Worm (Caenorhabditis elegans): ENCODE measurements around the gene F09C8.2.
A peak's percentile ranks its signal among the peaks of the same experiment; 100 is the strongest.

The F09C8.2 gene

DNA sequence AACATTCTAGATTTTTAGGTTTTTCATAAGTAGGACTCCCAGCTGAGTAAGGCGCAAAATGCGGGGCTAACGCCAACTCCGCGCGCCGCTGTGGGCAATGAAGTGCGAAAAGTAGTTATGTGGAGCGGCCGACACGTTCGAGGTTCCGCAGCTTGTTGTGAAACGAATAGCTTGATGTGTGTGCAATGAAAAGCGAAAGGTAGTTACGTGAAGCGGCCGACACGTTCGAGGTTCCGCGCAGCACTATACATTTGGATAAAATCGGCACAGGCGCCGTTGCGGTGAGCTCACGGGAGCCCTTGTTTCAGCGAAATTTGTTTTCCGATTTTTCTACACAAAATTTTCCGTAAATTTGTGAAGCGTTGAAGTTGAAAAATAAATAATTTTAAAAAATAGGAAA lies 20.2 kb upstream of the F09C8.2 start:
- TF ChIP-seq nhr-28 (tag; optimal IDR thresholded peaks at IDR 0.05), result no peak
- no peak for TF ChIP-seq daf-12 (tag; optimal IDR thresholded peaks at IDR 0.05)
- no peak for TF ChIP-seq hmg-11 (tag; optimal IDR thresholded peaks at IDR 0.05)
- no peak for TF ChIP-seq nhr-12 (tag; optimal IDR thresholded peaks at IDR 0.05)
- no peak for TF ChIP-seq ceh-16 (tag; optimal IDR thresholded peaks at IDR 0.05)
- no peak for TF ChIP-seq ZK546.5 (tag; optimal IDR thresholded peaks at IDR 0.05)
- no peak for TF ChIP-seq ceh-9 (tag; optimal IDR thresholded peaks at IDR 0.05)
- no peak for TF ChIP-seq aly-2 (tag; optimal IDR thresholded peaks at IDR 0.05)
- TF ChIP-seq tbx-2 (tag; optimal IDR thresholded peaks at IDR 0.05), result no peak
- no peak for TF ChIP-seq unc-62 (GFP tag; optimal IDR thresholded peaks at IDR 0.05)
- TF ChIP-seq sea-2 (GFP tag; optimal IDR thresholded peaks at IDR 0.05), result no peak
- TF ChIP-seq snpc-4 (tag; optimal IDR thresholded peaks at IDR 0.05), result no peak
- no peak for TF ChIP-seq pha-4 (tag; optimal IDR thresholded peaks at IDR 0.05)
- TF ChIP-seq ztf-4 (tag; optimal IDR thresholded peaks at IDR 0.05), result no peak
- no peak for TF ChIP-seq fos-1 (tag; optimal IDR thresholded peaks at IDR 0.05)
- no peak for TF ChIP-seq pqm-1 (tag; optimal IDR thresholded peaks at IDR 0.05)
- TF ChIP-seq ceh-28 (tag; optimal IDR thresholded peaks at IDR 0.05), result no peak

DNA sequence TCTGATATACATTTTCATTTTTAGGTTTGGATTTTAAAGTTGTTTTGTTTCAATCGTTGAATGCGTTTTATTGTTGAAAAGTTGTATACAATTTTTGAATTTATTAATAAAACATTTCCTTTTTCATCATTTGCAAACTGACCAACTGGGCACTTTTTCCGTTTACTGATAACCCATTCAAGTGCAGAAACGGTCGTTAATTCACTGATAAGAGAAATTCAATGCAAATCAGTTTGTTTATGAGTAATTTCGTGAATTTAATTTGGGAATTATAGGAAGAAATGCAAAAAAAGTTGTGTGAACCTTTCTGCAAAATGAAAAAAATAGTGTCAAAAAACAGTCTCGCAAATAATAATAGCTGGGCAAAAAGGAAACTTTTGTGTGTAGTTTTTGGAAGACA lies 19.7 kb upstream of the F09C8.2 start:
- no peak for TF ChIP-seq egl-27 (tag; optimal IDR thresholded peaks at IDR 0.05)
- TF ChIP-seq ZK546.5 (tag; optimal IDR thresholded peaks at IDR 0.05), result no peak
- no peak for TF ChIP-seq lin-39 (tag; optimal IDR thresholded peaks at IDR 0.05)
- peak; percentile 68 for TF ChIP-seq pqm-1 (tag; optimal IDR thresholded peaks at IDR 0.05)
- TF ChIP-seq pha-4 (tag; optimal IDR thresholded peaks at IDR 0.05), result peak; percentile 39
- peak; percentile 73 for TF ChIP-seq elt-2 (tag; optimal IDR thresholded peaks at IDR 0.05)

DNA sequence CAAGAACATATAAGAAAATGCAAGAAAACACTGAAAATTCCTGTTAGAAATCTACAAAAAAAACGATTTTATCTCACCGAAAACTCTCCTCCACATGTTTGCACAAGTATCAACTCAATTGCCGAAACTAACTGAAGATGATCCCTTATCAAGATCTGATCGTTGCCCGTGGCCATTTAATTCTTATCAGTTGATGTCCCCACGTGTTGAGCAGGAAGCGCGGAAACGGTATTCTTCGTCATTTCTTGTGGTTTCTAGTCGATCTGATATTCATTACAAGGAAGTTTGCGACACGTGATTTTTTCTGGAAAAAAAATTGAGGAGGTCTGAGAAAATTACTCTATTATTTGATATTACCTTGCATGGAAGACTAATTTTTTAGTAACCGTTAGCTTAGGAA lies 16.6 kb upstream of the F09C8.2 start, which contains the start of gene F09C8.1:
TSS of gene F09C8.1 (minus strand) at position 123 of the 400 bp plus-strand sequence.
- TF ChIP-seq pqm-1 (tag; optimal IDR thresholded peaks at IDR 0.05) (peak; percentile 64), elt-2 (tag; optimal IDR thresholded peaks at IDR 0.05) (peak; percentile 84), jun-1 (tag; optimal IDR thresholded peaks at IDR 0.05) (peak; percentile 64), nhr-23 (tag; optimal IDR thresholded peaks at IDR 0.05) (no peak), pha-4 (tag; optimal IDR thresholded peaks at IDR 0.05) (peak; percentile 16), snpc-4 (tag; optimal IDR thresholded peaks at IDR 0.05) (no peak), mdl-1 (tag; optimal IDR thresholded peaks at IDR 0.05) (no peak), nhr-77 (tag; optimal IDR thresholded peaks at IDR 0.05) (no peak), egl-5 (tag; optimal IDR thresholded peaks at IDR 0.05) (no peak), nhr-43 (tag; optimal IDR thresholded peaks at IDR 0.05; ENCODE audit: poor library complexity, severe bottlenecking) (no peak)

DNA sequence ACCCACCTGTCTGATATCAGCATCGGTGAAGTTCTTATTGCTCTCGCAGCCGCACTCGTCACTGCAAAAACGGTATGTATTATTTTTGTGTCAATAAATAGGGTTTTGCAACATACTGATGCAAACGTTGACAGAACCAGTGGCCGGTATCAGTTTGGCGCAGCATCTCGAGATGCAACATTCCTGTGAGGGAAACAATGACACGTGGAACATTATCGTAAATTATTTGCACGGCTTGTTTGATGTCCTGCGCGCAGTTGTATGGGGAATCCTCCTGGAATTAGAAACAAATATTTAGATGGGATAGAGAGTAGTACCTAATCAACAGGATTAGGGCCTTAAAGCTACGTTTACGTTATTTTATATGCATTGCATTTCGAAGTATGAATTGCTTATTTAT lies 14.1 kb upstream of the F09C8.2 start:
- TF ChIP-seq mdl-1 (tag; optimal IDR thresholded peaks at IDR 0.05), result peak; percentile 23
- TF ChIP-seq daf-12 (tag; optimal IDR thresholded peaks at IDR 0.05), result no peak

DNA sequence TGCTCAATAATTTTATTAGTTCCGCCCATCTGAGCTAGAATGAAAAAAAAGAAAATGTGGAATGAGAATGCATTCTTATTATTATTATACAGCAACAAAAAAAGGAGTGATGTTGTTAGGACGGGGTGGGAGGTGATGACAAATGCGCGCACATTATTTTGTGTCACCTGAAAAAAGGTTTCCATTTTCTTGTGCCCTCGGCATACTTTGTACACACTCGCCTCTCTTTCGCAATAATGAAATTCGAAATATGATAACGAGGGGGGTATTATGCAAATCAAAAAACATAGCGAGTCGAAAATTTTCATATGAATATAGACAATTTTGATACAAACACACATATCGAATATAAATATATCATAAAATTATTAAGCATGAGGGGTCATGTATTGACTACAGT lies 12.5 kb upstream of the F09C8.2 start:
- TF ChIP-seq nhr-67 (tag; optimal IDR thresholded peaks at IDR 0.05) (no peak), nhr-237 (tag; optimal IDR thresholded peaks at IDR 0.05) (no peak), ceh-28 (tag; optimal IDR thresholded peaks at IDR 0.05) (no peak), ZK546.5 (tag; optimal IDR thresholded peaks at IDR 0.05) (no peak), skn-1 (tag; optimal IDR thresholded peaks at IDR 0.05) (peak; percentile 13), tbx-2 (tag; optimal IDR thresholded peaks at IDR 0.05) (no peak), fos-1 (tag; optimal IDR thresholded peaks at IDR 0.05) (no peak), daf-12 (tag; optimal IDR thresholded peaks at IDR 0.05) (no peak), nhr-11 (tag; optimal IDR thresholded peaks at IDR 0.05) (no peak), zag-1 (tag; optimal IDR thresholded peaks at IDR 0.05) (no peak), elt-2 (tag; optimal IDR thresholded peaks at IDR 0.05) (peak; percentile 32), aly-2 (tag; optimal IDR thresholded peaks at IDR 0.05) (no peak), sea-2 (GFP tag; optimal IDR thresholded peaks at IDR 0.05) (no peak), ceh-9 (tag; optimal IDR thresholded peaks at IDR 0.05) (no peak), nhr-28 (tag; optimal IDR thresholded peaks at IDR 0.05) (no peak), fkh-2 (tag; optimal IDR thresholded peaks at IDR 0.05) (no peak)

DNA sequence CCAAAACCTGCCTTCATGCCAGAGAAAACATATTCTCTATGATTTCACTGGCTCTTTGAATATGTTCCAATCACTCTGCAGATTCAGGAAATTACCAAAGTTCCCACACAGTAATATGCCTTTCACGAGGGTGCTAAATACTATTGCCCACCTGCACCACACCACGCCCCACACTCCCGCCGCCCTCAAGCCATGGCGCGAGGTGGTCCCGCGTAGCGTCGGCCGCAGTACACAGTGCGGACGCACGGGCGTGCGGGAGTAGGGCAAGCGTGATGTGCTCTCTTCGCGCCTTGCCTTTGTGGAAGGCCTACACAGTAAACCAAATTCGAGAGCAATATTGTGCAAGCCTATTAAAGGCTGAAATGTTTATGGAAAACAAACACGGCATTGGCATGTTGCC lies 10.7 kb upstream of the F09C8.2 start:
- TF ChIP-seq nhr-237 (tag; optimal IDR thresholded peaks at IDR 0.05) (no peak), nhr-12 (tag; optimal IDR thresholded peaks at IDR 0.05) (no peak), jun-1 (tag; optimal IDR thresholded peaks at IDR 0.05) (no peak), pqm-1 (tag; optimal IDR thresholded peaks at IDR 0.05) (no peak), fkh-2 (tag; optimal IDR thresholded peaks at IDR 0.05) (no peak), nhr-28 (tag; optimal IDR thresholded peaks at IDR 0.05) (no peak), nhr-43 (tag; optimal IDR thresholded peaks at IDR 0.05; ENCODE audit: poor library complexity, severe bottlenecking) (no peak), ceh-28 (tag; optimal IDR thresholded peaks at IDR 0.05) (no peak), unc-39 (tag; optimal IDR thresholded peaks at IDR 0.05) (no peak), eor-1 (tag; optimal IDR thresholded peaks at IDR 0.05) (no peak)
